Fruit fly (Drosophila melanogaster) whole organism, embryonic: Measurements from ENCODE around the gene P5CDh1.
A peak's percentile ranks its signal among the peaks of the same experiment; 100 is the strongest.

Source experiments
- Asciz ChIP-seq: fragments of 200-800 bp; sonication (Bioruptor generic); optimal IDR thresholded peaks from 2 replicates; lab custom pipeline; 2017; ENCODE audit warnings: missing biosample characterization, mild to moderate bottlenecking, missing genetic modification characterization, missing genetic modification reagents
- Blimp-1 ChIP-seq: fragments of 200-800 bp; sonication (Bioruptor generic); optimal IDR thresholded peaks from 3 replicates; lab custom pipeline; 2018; ENCODE audit warnings: missing biosample characterization, missing genetic modification characterization, mild to moderate bottlenecking, moderate library complexity, missing genetic modification reagents
- CG10267 ChIP-seq: fragments of 200-800 bp; sonication (Bioruptor generic); optimal IDR thresholded peaks from 2 replicates; lab custom pipeline; 2018; ENCODE audit warnings: missing biosample characterization, mild to moderate bottlenecking, missing genetic modification characterization, moderate library complexity
- CG11085 ChIP-seq: fragments of 200-800 bp; sonication (Bioruptor generic); IDR thresholded peaks from 2 replicates; pipeline ENCODE4 v1.3.6; 2022; ENCODE audit warnings: missing biosample characterization, missing genetic modification characterization
- CG11398 ChIP-seq: fragments of 200-800 bp; sonication (Bioruptor generic); optimal IDR thresholded peaks from 2 replicates; lab custom pipeline; 2016; ENCODE audit warnings: missing biosample characterization, missing genetic modification characterization
- CG11560 ChIP-seq: fragments of 200-800 bp; sonication (Bioruptor generic); IDR thresholded peaks from 3 replicates; pipeline ENCODE4 v1.3.6; 2022; ENCODE audit warnings: missing biosample characterization, missing genetic modification characterization
- CG11723 ChIP-seq: fragments of 200-800 bp; sonication (Bioruptor generic); optimal IDR thresholded peaks from 2 replicates; lab custom pipeline; 2017; ENCODE audit warnings: missing biosample characterization, mild to moderate bottlenecking, missing genetic modification characterization
- CG12071 ChIP-seq: fragments of 200-800 bp; sonication (Bioruptor generic); optimal IDR thresholded peaks from 3 replicates; lab custom pipeline; 2018; ENCODE audit warnings: missing biosample characterization, mild to moderate bottlenecking, missing genetic modification characterization
- CG13775 ChIP-seq: fragments of 200-800 bp; sonication (Bioruptor generic); optimal IDR thresholded peaks from 3 replicates; lab custom pipeline; 2017; ENCODE audit warnings: missing biosample characterization, mild to moderate bottlenecking, missing genetic modification characterization
- CG14860 ChIP-seq: fragments of 200-800 bp; sonication (Bioruptor generic); IDR thresholded peaks from 3 replicates; pipeline ENCODE4 v1.3.6; 2022; ENCODE audit warnings: missing biosample characterization, missing genetic modification characterization; ENCODE audit not compliant: partially characterized antibody
- CG15479 ChIP-seq: fragments of 200-800 bp; sonication (Bioruptor generic); optimal IDR thresholded peaks from 3 replicates; lab custom pipeline; 2019; ENCODE audit warnings: missing biosample characterization, mild to moderate bottlenecking, missing genetic modification characterization, moderate library complexity
- CG1647 ChIP-seq: fragments of 200-800 bp; sonication (Bioruptor generic); optimal IDR thresholded peaks from 3 replicates; lab custom pipeline; 2016; ENCODE audit warnings: missing biosample characterization, missing genetic modification characterization
- CG18476 ChIP-seq: fragments of 200-800 bp; sonication (Bioruptor generic); optimal IDR thresholded peaks from 2 replicates; lab custom pipeline; 2016; ENCODE audit warnings: missing biosample characterization, mild to moderate bottlenecking, missing genetic modification characterization
- CG2129 ChIP-seq: fragments of 200-800 bp; sonication (Bioruptor generic); IDR thresholded peaks from 2 replicates; pipeline ENCODE4 v1.3.6; 2022; ENCODE audit warnings: missing biosample characterization, missing genetic modification characterization; ENCODE audit not compliant: partially characterized antibody
- CG3065 ChIP-seq: fragments of 200-800 bp; sonication (Bioruptor generic); optimal IDR thresholded peaks from 2 replicates; lab custom pipeline; 2016; ENCODE audit warnings: missing biosample characterization, missing genetic modification characterization
- CG33213 ChIP-seq: fragments of 200-800 bp; sonication (Bioruptor generic); optimal IDR thresholded peaks from 3 replicates; lab custom pipeline; 2016; ENCODE audit warnings: missing biosample characterization, missing genetic modification characterization
- CG3407 ChIP-seq: fragments of 200-800 bp; sonication (Bioruptor generic); optimal IDR thresholded peaks from 2 replicates; lab custom pipeline; 2018; ENCODE audit warnings: missing biosample characterization, mild to moderate bottlenecking, missing genetic modification characterization
- CG4282 ChIP-seq: fragments of 200-800 bp; sonication (Bioruptor generic); optimal IDR thresholded peaks from 2 replicates; lab custom pipeline; 2016; ENCODE audit warnings: missing biosample characterization, missing genetic modification characterization
- CG7372 ChIP-seq: fragments of 200-800 bp; sonication (Bioruptor generic); IDR thresholded peaks from 2 replicates; pipeline ENCODE4 v1.3.6; 2022; ENCODE audit warnings: missing biosample characterization, missing genetic modification characterization
- CG8388 ChIP-seq: fragments of 200-800 bp; sonication (Bioruptor generic); optimal IDR thresholded peaks from 2 replicates; lab custom pipeline; 2019; ENCODE audit warnings: missing biosample characterization, mild to moderate bottlenecking, missing genetic modification characterization, moderate library complexity
- CG9797 ChIP-seq: fragments of 200-800 bp; sonication (Bioruptor generic); optimal IDR thresholded peaks from 3 replicates; lab custom pipeline; 2018; ENCODE audit warnings: missing biosample characterization, mild to moderate bottlenecking, missing genetic modification characterization
- D ChIP-seq, 2 experiments: fragments of 200-800 bp in 1 of 2; fragments of >200 bp in 1 of 2; sonication (Bioruptor generic) in 1 of 2; optimal IDR thresholded peaks; 2 replicates in 1 of 2; 3 replicates in 1 of 2; lab custom pipeline; 2017; ENCODE audit warnings: mild to moderate bottlenecking in 1 of 2, missing biosample characterization in 1 of 2, missing genetic modification characterization in 1 of 2, missing genetic modification reagents in 1 of 2
- Dip2 ChIP-seq: fragments of 200-800 bp; sonication (Bioruptor generic); IDR thresholded peaks from 2 replicates; pipeline ENCODE4 v1.3.6; 2022; ENCODE audit warnings: missing biosample characterization, missing genetic modification characterization
- E2f1 ChIP-seq: fragments of 200-800 bp; sonication (Bioruptor generic); IDR thresholded peaks from 2 replicates; pipeline ENCODE4 v1.3.6; 2022; ENCODE audit warnings: missing biosample characterization, missing genetic modification characterization
- ERR ChIP-seq: fragments of 200-800 bp; sonication (Bioruptor generic); optimal IDR thresholded peaks from 2 replicates; lab custom pipeline; 2016; ENCODE audit warnings: missing biosample characterization, missing genetic modification characterization
- HmgZ ChIP-seq: fragments of 200-800 bp; sonication (Bioruptor generic); optimal IDR thresholded peaks from 2 replicates; lab custom pipeline; 2018; ENCODE audit warnings: missing biosample characterization, mild to moderate bottlenecking, missing genetic modification characterization
- Hmr ChIP-seq: fragments of 200-800 bp; sonication (Bioruptor generic); optimal IDR thresholded peaks from 3 replicates; lab custom pipeline; 2017; ENCODE audit warnings: mild to moderate bottlenecking, missing biosample characterization, missing genetic modification reagents, missing genetic modification characterization
- Hr39 ChIP-seq: fragments of >200 bp; optimal IDR thresholded peaks from 2 replicates; lab custom pipeline; 2017
- Jarid2 ChIP-seq: fragments of 200-800 bp; sonication (Bioruptor generic); optimal IDR thresholded peaks from 3 replicates; lab custom pipeline; 2017; ENCODE audit warnings: mild to moderate bottlenecking, missing biosample characterization, missing genetic modification reagents, missing genetic modification characterization
- Tbp ChIP-seq: fragments of >200 bp; optimal IDR thresholded peaks from 2 replicates; lab custom pipeline; 2018; ENCODE audit warnings: missing biosample characterization, missing genetic modification characterization
- YL-1 ChIP-seq: fragments of 200-800 bp; sonication (Bioruptor generic); optimal IDR thresholded peaks from 3 replicates; lab custom pipeline; 2017; ENCODE audit warnings: missing biosample characterization, mild to moderate bottlenecking, missing genetic modification characterization
- amos ChIP-seq: fragments of 200-800 bp; sonication (Bioruptor generic); IDR thresholded peaks from 2 replicates; pipeline ENCODE4 v1.3.6; 2022; ENCODE audit warnings: missing biosample characterization, missing genetic modification characterization; ENCODE audit not compliant: partially characterized antibody
- ash1 ChIP-seq: fragments of 200-800 bp; sonication (Bioruptor generic); optimal IDR thresholded peaks from 2 replicates; lab custom pipeline; 2018; ENCODE audit warnings: missing biosample characterization, mild to moderate bottlenecking, missing genetic modification characterization
- br ChIP-seq: fragments of >200 bp; optimal IDR thresholded peaks from 2 replicates; lab custom pipeline; 2017
- btn ChIP-seq: fragments of 200-800 bp; sonication (Bioruptor generic); optimal IDR thresholded peaks from 2 replicates; lab custom pipeline; 2016; ENCODE audit warnings: missing biosample characterization, missing genetic modification characterization
- cas ChIP-seq: fragments of 200-800 bp; sonication (Bioruptor generic); IDR thresholded peaks from 2 replicates; pipeline ENCODE4 v1.3.6; 2022; ENCODE audit warnings: missing biosample characterization, missing genetic modification characterization
- chinmo ChIP-seq: fragments of 200-800 bp; sonication (Bioruptor generic); IDR thresholded peaks from 4 replicates; pipeline ENCODE4 v1.3.6; 2022; ENCODE audit warnings: missing biosample characterization, missing genetic modification characterization; ENCODE audit not compliant: partially characterized antibody
- chn ChIP-seq: fragments of 200-800 bp; sonication (Bioruptor generic); optimal IDR thresholded peaks from 2 replicates; lab custom pipeline; 2016; ENCODE audit warnings: missing biosample characterization, missing genetic modification characterization
- esg ChIP-seq: fragments of 200-800 bp; sonication (Bioruptor generic); conservative IDR thresholded peaks from 2 replicates; pipeline ENCODE4 v1.3.6; 2022; ENCODE audit warnings: missing biosample characterization, missing genetic modification characterization
- ewg ChIP-seq: fragments of 200-800 bp; sonication (Bioruptor generic); optimal IDR thresholded peaks from 3 replicates; lab custom pipeline; 2017; ENCODE audit warnings: mild to moderate bottlenecking, missing biosample characterization, missing genetic modification reagents, missing genetic modification characterization
- her ChIP-seq: fragments of 200-800 bp; sonication (Bioruptor generic); optimal IDR thresholded peaks from 2 replicates; lab custom pipeline; 2016; ENCODE audit warnings: missing biosample characterization, missing genetic modification characterization
- kni ChIP-seq: fragments of 200-800 bp; sonication (Bioruptor generic); optimal IDR thresholded peaks from 3 replicates; lab custom pipeline; 2017; ENCODE audit warnings: mild to moderate bottlenecking, missing biosample characterization, missing genetic modification reagents, missing genetic modification characterization
- luna ChIP-seq: fragments of 200-800 bp; sonication (Bioruptor generic); optimal IDR thresholded peaks from 2 replicates; lab custom pipeline; 2016; ENCODE audit warnings: missing biosample characterization, missing genetic modification characterization
- mam ChIP-seq: fragments of 200-800 bp; sonication (Bioruptor generic); optimal IDR thresholded peaks from 3 replicates; lab custom pipeline; 2016; ENCODE audit warnings: missing biosample characterization, missing genetic modification characterization
- nerfin-2 ChIP-seq: fragments of 200-800 bp; sonication (Bioruptor generic); IDR thresholded peaks from 2 replicates; pipeline ENCODE4 v1.3.6; 2022; ENCODE audit warnings: missing biosample characterization, missing genetic modification characterization; ENCODE audit not compliant: partially characterized antibody
- run ChIP-seq: fragments of 200-800 bp; sonication (Bioruptor generic); optimal IDR thresholded peaks from 3 replicates; lab custom pipeline; 2018; ENCODE audit warnings: missing biosample characterization, mild to moderate bottlenecking, missing genetic modification characterization
- ssp ChIP-seq: fragments of 200-800 bp; sonication (Bioruptor generic); IDR thresholded peaks from 2 replicates; pipeline ENCODE4 v1.3.6; 2022; ENCODE audit warnings: missing biosample characterization, missing genetic modification characterization
- toy ChIP-seq: fragments of 200-800 bp; sonication (Bioruptor generic); IDR thresholded peaks from 2 replicates; pipeline ENCODE4 v1.3.6; 2022; ENCODE audit warnings: missing biosample characterization, missing genetic modification characterization
- vnd ChIP-seq: fragments of 200-800 bp; sonication (Bioruptor generic); IDR thresholded peaks from 3 replicates; pipeline ENCODE4 v1.3.6; 2022; ENCODE audit warnings: missing biosample characterization, missing genetic modification characterization; ENCODE audit not compliant: partially characterized antibody
- zen ChIP-seq: fragments of 200-800 bp; sonication (Bioruptor generic); optimal IDR thresholded peaks from 3 replicates; lab custom pipeline; 2018; ENCODE audit warnings: missing biosample characterization, mild to moderate bottlenecking, missing genetic modification characterization, moderate library complexity
- zen2 ChIP-seq: fragments of 200-800 bp; sonication (Bioruptor generic); IDR thresholded peaks from 3 replicates; pipeline ENCODE4 v1.3.6; 2022; ENCODE audit warnings: missing biosample characterization, missing genetic modification characterization; ENCODE audit not compliant: partially characterized antibody

Gene P5CDh1

DNA sequence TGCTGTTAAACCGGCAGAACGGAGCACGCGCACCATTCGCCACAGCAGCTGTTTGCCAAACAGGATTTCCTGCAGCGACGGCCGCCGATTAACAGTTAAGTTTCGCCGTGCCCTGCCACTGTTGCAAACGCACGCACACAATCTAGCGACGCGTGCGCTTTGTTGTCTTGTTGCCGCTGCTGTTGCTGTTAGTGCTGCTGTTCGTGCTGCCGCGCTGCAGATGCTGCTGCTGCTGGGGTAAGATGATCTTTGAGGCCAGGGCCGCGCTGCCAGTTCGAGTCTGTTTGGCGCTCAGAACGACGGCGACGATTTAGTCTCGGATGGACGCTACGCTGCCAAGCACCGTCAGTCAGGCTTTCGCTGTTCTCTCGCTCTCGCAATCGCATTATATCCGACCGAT, 32.6 kb downstream of the P5CDh1 start, which contains the start of gene eg:
Gene eg (plus strand): TSS at position 136 of the 400 bp plus-strand sequence.
- TF ChIP-seq cas (no peak), ssp (GFP tag; lab: Robert Waterston, UW) (no peak), HmgZ (tag; lab: Kevin White, UChicago) (no peak), vnd (no peak), Jarid2 (GFP tag; lab: Kevin White, UChicago) (peak; percentile 83), kni (GFP tag; lab: Kevin White, UChicago) (peak; percentile 15), luna (GFP tag; lab: Kevin White, UChicago) (no peak), chinmo (GFP tag; lab: Robert Waterston, UW) (no peak), CG18476 (GFP tag; lab: Kevin White, UChicago) (no peak), CG3407 (GFP tag; lab: Kevin White, UChicago) (no peak), Asciz (GFP tag; lab: Kevin White, UChicago) (no peak), D (optimal IDR thresholded peaks at IDR 0.05; lab: Kevin White, UChicago) (peak; percentile 72), D (GFP tag; optimal IDR thresholded peaks at IDR 0.05; lab: Kevin White, UChicago) (no peak), CG11085 (GFP tag; lab: Robert Waterston, UW) (no peak), CG11398 (GFP tag; lab: Kevin White, UChicago) (no peak), CG3065 (GFP tag; lab: Kevin White, UChicago) (no peak), amos (peak; percentile 26; the same call in 1 of the 2 replicates), Tbp (GFP tag; lab: Kevin White, UChicago) (no peak), CG8388 (GFP tag; lab: Kevin White, UChicago) (no peak), CG12071 (GFP tag; lab: Kevin White, UChicago) (no peak), E2f1 (GFP tag; lab: Robert Waterston, UW) (0 out of 2 replicates have a peak, but pooled peaks have one; percentile 3), CG4282 (no peak), toy (GFP tag; lab: Robert Waterston, UW) (no peak), esg (0 out of 2 replicates have a peak, but pooled peaks have one; percentile 1), zen (tag; lab: Kevin White, UChicago) (no peak), CG1647 (GFP tag; lab: Kevin White, UChicago) (no peak), YL-1 (no peak), ERR (no peak), br (lab: Kevin White, UChicago) (no peak), CG11560 (no peak), CG10267 (tag; lab: Kevin White, UChicago) (no peak), run (no peak), CG2129 (GFP tag; lab: Robert Waterston, UW) (no peak), mam (GFP tag; lab: Kevin White, UChicago) (no peak), ash1 (GFP tag; lab: Kevin White, UChicago) (no peak), CG9797 (no peak), her (GFP tag; lab: Kevin White, UChicago) (no peak), ewg (GFP tag; lab: Kevin White, UChicago) (peak; percentile 10), Hmr (GFP tag; lab: Kevin White, UChicago) (no peak), Hr39 (no peak), btn (GFP tag; lab: Kevin White, UChicago) (no peak), chn (GFP tag; lab: Kevin White, UChicago) (no peak), Blimp-1 (no peak), CG15479 (GFP tag; lab: Kevin White, UChicago) (peak; percentile 70), zen2 (GFP tag; lab: Robert Waterston, UW) (no peak), Dip2 (GFP tag; lab: Robert Waterston, UW) (no peak), nerfin-2 (GFP tag; lab: Robert Waterston, UW) (no peak), CG13775 (GFP tag; lab: Kevin White, UChicago) (no peak), CG33213 (no peak), CG11723 (GFP tag; lab: Kevin White, UChicago) (peak; percentile 9), CG7372 (GFP tag; lab: Robert Waterston, UW) (no peak), CG14860 (no peak)
